Fruit fly (Drosophila melanogaster) whole organism, wandering third instar larva: ENCODE measurements around the gene Pkc98E.
A peak's percentile ranks its signal among the peaks of the same experiment; 100 is the strongest.

Experiments
- Abd-B ChIP-seq: fragments of >200 bp; optimal IDR thresholded peaks from 2 replicates; lab custom pipeline; 2017; ENCODE audit warnings: missing biosample characterization, missing genetic modification characterization
- CG32264 ChIP-seq: fragments of 200-800 bp; sonication (Bioruptor generic); optimal IDR thresholded peaks from 2 replicates; lab custom pipeline; 2016; ENCODE audit warnings: missing biosample characterization, missing genetic modification characterization
- CG9705 ChIP-seq: fragments of 200-800 bp; sonication (Bioruptor generic); optimal IDR thresholded peaks from 2 replicates; lab custom pipeline; 2018; ENCODE audit warnings: missing biosample characterization, mild to moderate bottlenecking, missing genetic modification characterization
- CrebA ChIP-seq: fragments of 200-800 bp; sonication (Bioruptor generic); optimal IDR thresholded peaks from 2 replicates; lab custom pipeline; 2016; ENCODE audit warnings: missing biosample characterization, mild to moderate bottlenecking, missing genetic modification characterization, borderline replicate concordance
- Dfd ChIP-seq: fragments of >200 bp; optimal IDR thresholded peaks from 2 replicates; lab custom pipeline; 2017; ENCODE audit warnings: missing biosample characterization, missing genetic modification characterization
- Dif ChIP-seq: fragments of 200-275, 200-300 bp; sonication (Bioruptor generic); optimal IDR thresholded peaks from 2 replicates; lab custom pipeline; 2018; ENCODE audit warnings: missing biosample characterization, missing genetic modification characterization; ENCODE audit not compliant: partially characterized antibody
- GATAd ChIP-seq: sonication (Bioruptor generic); optimal IDR thresholded peaks from 2 replicates; lab custom pipeline; 2016; ENCODE audit warnings: missing biosample characterization, missing genetic modification characterization
- HLH106 ChIP-seq: fragments of 200-800 bp; optimal IDR thresholded peaks from 3 replicates; lab custom pipeline; 2019; ENCODE audit warnings: missing biosample characterization, mild to moderate bottlenecking, missing genetic modification characterization, moderate library complexity
- Hnf4 ChIP-seq: fragments of 200-800 bp; sonication (Bioruptor generic); optimal IDR thresholded peaks from 2 replicates; lab custom pipeline; 2016; ENCODE audit warnings: missing biosample characterization, mild to moderate bottlenecking, missing genetic modification characterization
- Hr78 ChIP-seq: fragments of >200 bp; optimal IDR thresholded peaks from 2 replicates; lab custom pipeline; 2017; ENCODE audit warnings: missing biosample characterization, missing genetic modification characterization
- Hr83 ChIP-seq: fragments of 200-300 bp; sonication (Bioruptor generic); optimal IDR thresholded peaks from 2 replicates; lab custom pipeline; 2016; ENCODE audit warnings: missing biosample characterization, mild to moderate bottlenecking, missing genetic modification characterization, moderate library complexity; ENCODE audit not compliant: poor library complexity, severe bottlenecking
- Jra ChIP-seq: sonication (Bioruptor generic); optimal IDR thresholded peaks from 2 replicates; lab custom pipeline; 2016; ENCODE audit warnings: missing biosample characterization, missing genetic modification characterization
- Mio ChIP-seq: sonication (Bioruptor generic); optimal IDR thresholded peaks from 2 replicates; lab custom pipeline; 2016; ENCODE audit warnings: missing biosample characterization, missing genetic modification characterization
- Myc ChIP-seq: fragments of >200 bp; optimal IDR thresholded peaks from 2 replicates; lab custom pipeline; 2017
- N ChIP-seq: fragments of >200 bp; optimal IDR thresholded peaks from 2 replicates; lab custom pipeline; 2018; ENCODE audit warnings: missing biosample characterization, missing external identifiers, missing genetic modification characterization
- OdsH ChIP-seq: fragments of 200-800 bp; sonication (Bioruptor generic); optimal IDR thresholded peaks from 2 replicates; lab custom pipeline; 2016; ENCODE audit warnings: missing biosample characterization, mild to moderate bottlenecking, missing genetic modification characterization
- Rel ChIP-seq, 2 experiments: fragments of 200-800 bp; sonication (Bioruptor generic) in 1 of 2; optimal IDR thresholded peaks; 2 replicates in 1 of 2; 3 replicates in 1 of 2; lab custom pipeline; 2016 to 2019; ENCODE audit warnings: mild to moderate bottlenecking in 2 of 2, missing biosample characterization in 2 of 2, missing genetic modification characterization in 2 of 2, moderate library complexity in 1 of 2
- Sp1 ChIP-seq: fragments of 200-800 bp; sonication (Bioruptor generic); optimal IDR thresholded peaks from 3 replicates; lab custom pipeline; 2019; ENCODE audit warnings: missing biosample characterization, mild to moderate bottlenecking, missing genetic modification characterization, moderate library complexity
- br ChIP-seq: fragments of 200-800 bp; sonication (Bioruptor generic); optimal IDR thresholded peaks from 2 replicates; lab custom pipeline; 2016; ENCODE audit warnings: missing biosample characterization, missing genetic modification characterization
- brk ChIP-seq: fragments of 200-800 bp; sonication (Bioruptor generic); optimal IDR thresholded peaks from 2 replicates; lab custom pipeline; 2016; ENCODE audit warnings: missing biosample characterization, mild to moderate bottlenecking, missing genetic modification characterization
- dl ChIP-seq, 2 experiments: fragments of 175-275, 200-275 bp in 1 of 2; fragments of 200-275 bp in 1 of 2; sonication (Bioruptor generic); optimal IDR thresholded peaks; lab custom pipeline; 2018; ENCODE audit warnings: mild to moderate bottlenecking in 2 of 2, missing biosample characterization in 2 of 2, missing genetic modification characterization in 2 of 2, moderate library complexity in 2 of 2; ENCODE audit not compliant: partially characterized antibody in 2 of 2, insufficient read depth in 1 of 2
- dmrt93B ChIP-seq: fragments of 200-800 bp; sonication (Bioruptor generic); optimal IDR thresholded peaks from 2 replicates; lab custom pipeline; 2018; ENCODE audit warnings: missing biosample characterization, mild to moderate bottlenecking, missing genetic modification characterization
- dsf ChIP-seq: sonication (Bioruptor generic); optimal IDR thresholded peaks from 2 replicates; lab custom pipeline; 2016; ENCODE audit warnings: missing biosample characterization, missing genetic modification characterization, borderline replicate concordance
- ey ChIP-seq: fragments of 200-800 bp; sonication (Bioruptor generic); optimal IDR thresholded peaks from 2 replicates; lab custom pipeline; 2016; ENCODE audit warnings: missing biosample characterization, missing genetic modification characterization
- foxo ChIP-seq, 2 experiments: fragments of 200-800 bp; sonication (Bioruptor generic); optimal IDR thresholded peaks; 2 replicates in 1 of 2; 3 replicates in 1 of 2; lab custom pipeline; 2016 to 2017; ENCODE audit warnings: missing biosample characterization in 2 of 2, missing genetic modification characterization in 2 of 2
- fru ChIP-seq: fragments of 200-800 bp; sonication (Bioruptor generic); optimal IDR thresholded peaks from 3 replicates; lab custom pipeline; 2016; ENCODE audit warnings: missing biosample characterization, mild to moderate bottlenecking, missing genetic modification characterization
- h ChIP-seq: fragments of 200-800 bp; sonication (Bioruptor generic); optimal IDR thresholded peaks from 3 replicates; lab custom pipeline; 2016; ENCODE audit warnings: missing biosample characterization, mild to moderate bottlenecking, missing genetic modification characterization
- jim ChIP-seq: fragments of 175-275, 200-325 bp; sonication (Bioruptor generic); optimal IDR thresholded peaks from 2 replicates; lab custom pipeline; 2016; ENCODE audit warnings: missing biosample characterization, mild to moderate bottlenecking, missing genetic modification characterization
- lola ChIP-seq: fragments of >200 bp; optimal IDR thresholded peaks from 2 replicates; lab custom pipeline; 2017; ENCODE audit warnings: missing biosample characterization, missing genetic modification characterization
- pan ChIP-seq: fragments of >200 bp; optimal IDR thresholded peaks from 2 replicates; lab custom pipeline; 2017
- psq ChIP-seq: fragments of 200-800 bp; sonication (Bioruptor generic); optimal IDR thresholded peaks from 3 replicates; lab custom pipeline; 2017; ENCODE audit warnings: missing biosample characterization, mild to moderate bottlenecking, missing genetic modification characterization, moderate library complexity
- rgr ChIP-seq: fragments of 200-800 bp; sonication (Bioruptor generic); optimal IDR thresholded peaks from 3 replicates; lab custom pipeline; 2016; ENCODE audit warnings: missing biosample characterization, mild to moderate bottlenecking, missing genetic modification characterization
- sage ChIP-seq: fragments of 200-800 bp; sonication (Bioruptor generic); optimal IDR thresholded peaks from 2 replicates; lab custom pipeline; 2016; ENCODE audit warnings: missing biosample characterization, mild to moderate bottlenecking, missing genetic modification characterization
- sv ChIP-seq: fragments of 200-800 bp; sonication (Bioruptor generic); optimal IDR thresholded peaks from 3 replicates; lab custom pipeline; 2016; ENCODE audit warnings: missing biosample characterization, missing genetic modification characterization
- usp ChIP-seq: fragments of >200 bp; optimal IDR thresholded peaks from 2 replicates; lab custom pipeline; 2017; ENCODE audit warnings: missing biosample characterization, missing genetic modification characterization
- woc ChIP-seq: sonication (Bioruptor generic); optimal IDR thresholded peaks from 2 replicates; lab custom pipeline; 2016; ENCODE audit warnings: missing biosample characterization, mild to moderate bottlenecking, missing genetic modification characterization

The Pkc98E gene

DNA sequence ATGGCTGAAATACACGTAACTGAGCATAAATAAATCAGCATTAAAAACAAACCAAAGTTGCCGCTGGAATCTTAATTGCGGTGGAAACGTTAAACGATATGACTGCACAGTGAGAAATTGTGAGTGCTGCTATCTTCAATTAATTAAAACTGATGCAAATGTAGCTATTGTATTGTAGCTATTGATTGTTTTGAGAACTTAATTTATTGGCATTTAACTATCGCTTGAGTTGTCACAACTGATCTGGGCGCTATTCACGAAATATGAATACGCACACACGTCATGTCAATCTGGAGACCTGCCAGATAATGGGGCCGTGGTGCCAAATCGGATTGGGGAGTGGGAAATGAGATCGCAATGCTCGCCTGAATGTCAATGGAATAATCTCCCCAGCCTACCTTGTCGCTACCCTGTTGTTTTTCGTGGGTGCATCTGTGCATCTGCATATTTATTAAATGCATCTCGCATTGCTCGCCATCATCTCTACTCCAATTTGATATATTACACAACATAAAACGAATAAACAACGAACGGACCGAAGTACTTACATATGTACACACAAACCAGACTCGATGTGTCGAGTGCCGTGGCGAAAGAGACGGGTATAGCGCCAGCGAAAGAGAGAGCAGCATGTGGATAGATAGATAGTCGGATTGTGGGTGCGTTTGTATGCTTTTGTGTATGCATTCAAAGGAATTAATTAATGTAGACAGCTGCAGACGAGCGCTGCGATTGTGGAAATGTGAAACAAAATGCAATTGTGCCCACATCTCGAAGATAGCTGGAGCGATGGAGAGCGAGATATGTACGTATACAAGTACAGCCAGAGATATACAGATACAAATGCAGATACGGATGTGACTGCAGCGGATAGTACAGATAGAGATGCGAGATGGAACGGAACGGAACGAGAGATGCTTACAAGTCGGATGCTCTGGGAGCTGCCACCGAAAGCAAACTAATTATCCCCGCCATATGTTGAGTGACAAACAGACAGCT lies 44.8 kb downstream of the Pkc98E start:
- no peak for TF ChIP-seq Mio (GFP tag; lab: Kevin White, UChicago)
- TF ChIP-seq Rel (GFP tag; optimal IDR thresholded peaks at IDR 0.05; lab: Kevin White, UChicago) = no peak
- TF ChIP-seq Rel (tag; optimal IDR thresholded peaks at IDR 0.05; lab: Kevin White, UChicago) = no peak
- no peak for TF ChIP-seq HLH106 (tag; lab: Kevin White, UChicago)
- no peak for TF ChIP-seq dmrt93B (GFP tag; lab: Kevin White, UChicago)
- no peak for TF ChIP-seq Sp1 (GFP tag; lab: Kevin White, UChicago)
- no peak for TF ChIP-seq Hnf4
- no peak for TF ChIP-seq CrebA (GFP tag; lab: Kevin White, UChicago)
- TF ChIP-seq foxo (GFP tag; optimal IDR thresholded peaks at IDR 0.05; lab: Kevin White, UChicago) = peak in 1 of 2 experiments; percentile 45
- TF ChIP-seq fru (GFP tag; lab: Kevin White, UChicago) = peak; percentile 12
- no peak for TF ChIP-seq dsf (GFP tag; lab: Kevin White, UChicago)
- no peak for TF ChIP-seq usp (GFP tag; lab: Kevin White, UChicago)
- no peak for TF ChIP-seq psq (GFP tag; lab: Kevin White, UChicago)
- TF ChIP-seq OdsH = no peak
- TF ChIP-seq brk (GFP tag; lab: Kevin White, UChicago) = no peak
- no peak for TF ChIP-seq jim (GFP tag; lab: Kevin White, UChicago)
- no peak for TF ChIP-seq CG9705 (GFP tag; lab: Kevin White, UChicago)
- peak; percentile 17 for TF ChIP-seq rgr (GFP tag; lab: Kevin White, UChicago)

DNA sequence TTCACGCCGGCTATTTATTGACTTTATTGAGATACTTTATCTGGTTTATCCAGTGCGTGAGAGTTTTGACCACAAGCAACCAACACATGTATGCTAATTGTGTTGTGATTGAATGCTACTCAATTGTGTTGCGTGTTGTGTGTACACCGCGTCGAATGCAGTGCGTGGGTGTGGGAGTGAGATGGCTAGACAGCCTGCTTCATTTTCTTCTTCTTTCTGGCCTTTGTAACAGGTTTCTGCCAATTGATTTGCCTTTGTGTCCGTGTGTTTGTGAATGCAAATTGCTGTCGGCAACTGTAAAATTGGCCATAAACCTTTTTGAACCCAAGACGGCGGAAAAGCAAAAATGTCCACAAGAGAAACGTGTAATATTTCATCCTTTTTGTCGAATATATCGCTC lies 47.9 kb downstream of the Pkc98E start:
- TF ChIP-seq woc = no peak

DNA sequence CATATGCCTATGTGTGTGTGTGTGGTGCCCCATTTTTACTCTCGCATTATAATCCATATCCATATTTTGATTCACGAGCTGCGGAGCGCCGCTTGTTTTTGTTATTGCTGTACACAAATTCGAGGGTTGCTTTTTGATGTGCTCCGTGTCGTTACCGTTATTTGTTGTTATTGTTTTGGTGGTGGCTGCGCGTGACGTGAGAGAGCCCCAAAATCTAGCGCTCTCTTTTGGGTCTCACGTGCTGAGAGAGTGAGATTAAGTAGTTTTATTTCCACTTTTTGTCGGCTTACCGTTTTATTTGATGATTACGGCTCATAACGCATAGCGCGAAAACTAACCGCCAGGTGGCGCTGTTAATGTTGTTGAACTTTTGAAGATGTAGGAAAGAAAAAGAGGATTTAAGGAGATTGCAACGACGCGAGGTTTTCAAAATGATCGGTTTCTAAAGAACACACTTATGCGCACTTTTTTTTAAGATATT lies 48.4 kb downstream of the Pkc98E start:
- TF ChIP-seq Myc (lab: Kevin White, UChicago) (no peak), h (GFP tag; lab: Kevin White, UChicago) (no peak), GATAd (GFP tag; lab: Kevin White, UChicago) (no peak), woc (no peak), OdsH (no peak), Hr78 (no peak), psq (GFP tag; lab: Kevin White, UChicago) (no peak), dl (GFP tag; optimal IDR thresholded peaks at IDR 0.05; lab: Kevin White, UChicago; ENCODE audit: insufficient read depth in 1 of 2, partially characterized antibody in 2 of 2) (no peak), Rel (GFP tag; optimal IDR thresholded peaks at IDR 0.05; lab: Kevin White, UChicago) (no peak), Rel (tag; optimal IDR thresholded peaks at IDR 0.05; lab: Kevin White, UChicago) (no peak), dmrt93B (GFP tag; lab: Kevin White, UChicago) (no peak), CG9705 (GFP tag; lab: Kevin White, UChicago) (no peak), CrebA (GFP tag; lab: Kevin White, UChicago) (no peak), fru (GFP tag; lab: Kevin White, UChicago) (no peak), sv (no peak), Dif (GFP tag; lab: Kevin White, UChicago) (no peak), Hr83 (no peak), N (no peak), pan (lab: Kevin White, UChicago) (no peak)

DNA sequence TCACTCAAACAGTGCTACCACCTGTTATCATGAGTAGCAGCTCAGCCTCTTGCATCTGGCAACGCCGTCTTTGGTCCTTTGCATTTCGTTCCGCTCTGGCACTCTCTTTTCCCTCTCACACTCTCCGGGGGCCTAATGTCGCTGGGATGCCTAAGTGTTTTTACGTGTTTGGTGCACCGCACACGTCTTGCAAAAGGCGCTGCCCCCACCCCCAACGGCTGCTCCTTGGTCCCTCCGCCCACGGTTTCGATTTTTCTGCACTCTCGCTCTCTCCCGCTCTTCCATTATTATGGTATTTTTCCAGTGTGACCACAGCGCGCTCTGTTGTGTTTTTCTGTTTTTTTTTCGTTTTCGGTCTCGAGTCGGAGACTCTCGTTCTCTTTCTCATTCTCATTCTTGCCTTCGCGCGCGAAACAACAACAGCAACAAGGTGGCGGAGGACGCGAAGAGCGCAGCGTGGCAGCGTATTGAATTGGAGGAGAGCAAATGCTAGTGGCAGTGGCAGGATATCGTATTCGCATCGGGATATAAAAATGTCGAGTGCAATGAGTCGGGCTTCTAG lies 49.1 kb downstream of the Pkc98E start:
- no peak for TF ChIP-seq dsf (GFP tag; lab: Kevin White, UChicago)
- no peak for TF ChIP-seq Hr78
- TF ChIP-seq HLH106 (tag; lab: Kevin White, UChicago) = no peak
- TF ChIP-seq fru (GFP tag; lab: Kevin White, UChicago) = no peak
- TF ChIP-seq lola (GFP tag; lab: Kevin White, UChicago) = no peak
- no peak for TF ChIP-seq rgr (GFP tag; lab: Kevin White, UChicago)
- no peak for TF ChIP-seq dmrt93B (GFP tag; lab: Kevin White, UChicago)
- TF ChIP-seq ey (GFP tag; lab: Kevin White, UChicago) = no peak
- TF ChIP-seq sage = no peak
- no peak for TF ChIP-seq Rel (GFP tag; optimal IDR thresholded peaks at IDR 0.05; lab: Kevin White, UChicago)
- no peak for TF ChIP-seq Rel (tag; optimal IDR thresholded peaks at IDR 0.05; lab: Kevin White, UChicago)
- TF ChIP-seq Jra (GFP tag; lab: Kevin White, UChicago) = no peak
- TF ChIP-seq Abd-B (GFP tag; lab: Kevin White, UChicago) = no peak
- TF ChIP-seq br (GFP tag; lab: Kevin White, UChicago) = peak; percentile 12
- no peak for TF ChIP-seq CG32264 (GFP tag; lab: Kevin White, UChicago)
- no peak for TF ChIP-seq N
- no peak for TF ChIP-seq brk (GFP tag; lab: Kevin White, UChicago)
- TF ChIP-seq psq (GFP tag; lab: Kevin White, UChicago) = peak; percentile 82
- TF ChIP-seq Myc (lab: Kevin White, UChicago) = no peak
- no peak for TF ChIP-seq woc
- peak; percentile 26 for TF ChIP-seq GATAd (GFP tag; lab: Kevin White, UChicago)
- no peak for TF ChIP-seq dl (GFP tag; optimal IDR thresholded peaks at IDR 0.05; lab: Kevin White, UChicago; ENCODE audit: insufficient read depth in 1 of 2, partially characterized antibody in 2 of 2)
- no peak for TF ChIP-seq CG9705 (GFP tag; lab: Kevin White, UChicago)
- TF ChIP-seq Sp1 (GFP tag; lab: Kevin White, UChicago) = no peak
- TF ChIP-seq jim (GFP tag; lab: Kevin White, UChicago) = no peak
- no peak for TF ChIP-seq sv
- TF ChIP-seq h (GFP tag; lab: Kevin White, UChicago) = peak; percentile 1
- TF ChIP-seq Hnf4 = no peak
- no peak for TF ChIP-seq Dfd (GFP tag; lab: Kevin White, UChicago)
- TF ChIP-seq Dif (GFP tag; lab: Kevin White, UChicago) = no peak
